Worm (Caenorhabditis elegans) whole organism, L4 larva: ENCODE measurements around the gene fbxb-54.

Experiments used
- F26F4.8 ChIP-seq: fragments of 200-800 bp; sonication (Bioruptor generic); conservative IDR thresholded peaks from 2 replicates; pipeline ENCODE4 v1.3.6; 2022; ENCODE audit warnings: missing genetic modification characterization, missing compliant biosample characterization
- Y48G9A.11 ChIP-seq: fragments of 200-800 bp; sonication (Bioruptor generic); IDR thresholded peaks from 2 replicates; pipeline ENCODE4 v1.3.6; 2022; ENCODE audit warnings: missing genetic modification reagents, missing genetic modification characterization, missing compliant biosample characterization
- aha-1 ChIP-seq: fragments of 150-350 bp; peaks from one replicate; lab custom pipeline; 2014; ENCODE audit warnings: missing biosample characterization, missing genetic modification characterization
- arid-1 ChIP-seq: fragments of 200-800 bp; sonication (Bioruptor generic); conservative IDR thresholded peaks from 2 replicates; pipeline ENCODE4 v1.3.6; 2022; ENCODE audit warnings: missing genetic modification reagents, missing genetic modification characterization, missing compliant biosample characterization
- attf-4 ChIP-seq: sonication (generic microtip); optimal IDR thresholded peaks from 3 replicates; lab custom pipeline; 2017; ENCODE audit warnings: missing biosample characterization, missing genetic modification characterization
- ceh-32 ChIP-seq: sonication (generic microtip); optimal IDR thresholded peaks from 2 replicates; lab custom pipeline; 2016; ENCODE audit warnings: mild to moderate bottlenecking, missing genetic modification characterization, missing compliant biosample characterization; ENCODE audit not compliant: poor library complexity
- cey-2 ChIP-seq: sonication (generic microtip); optimal IDR thresholded peaks from 3 replicates; lab custom pipeline; 2017; ENCODE audit warnings: missing genetic modification characterization, mild to moderate bottlenecking, missing compliant biosample characterization, antibody characterized with exemption, borderline replicate concordance; ENCODE audit not compliant: insufficient read depth
- daf-12 ChIP-seq: fragments of 150-350 bp; optimal IDR thresholded peaks from 2 replicates; lab custom pipeline; 2014; ENCODE audit warnings: missing biosample characterization, missing genetic modification reagents, missing genetic modification characterization
- daf-19 ChIP-seq: fragments of 200-800 bp; sonication (Bioruptor generic); conservative IDR thresholded peaks from 2 replicates; pipeline ENCODE4 v1.3.6; 2022; ENCODE audit warnings: missing genetic modification characterization, missing compliant biosample characterization
- dmd-6 ChIP-seq: fragments of 200-800 bp; sonication (Bioruptor generic); IDR thresholded peaks from 2 replicates; pipeline ENCODE4 v1.3.6; 2022; ENCODE audit warnings: missing genetic modification reagents, missing genetic modification characterization, missing compliant biosample characterization
- dmd-8 ChIP-seq: fragments of 200-800 bp; sonication (Bioruptor generic); IDR thresholded peaks from 2 replicates; pipeline ENCODE4 v1.3.6; 2022; ENCODE audit warnings: missing genetic modification characterization, missing compliant biosample characterization
- dpl-1 ChIP-seq: fragments of 150-350 bp; optimal IDR thresholded peaks from 2 replicates; lab custom pipeline; 2014; ENCODE audit warnings: missing biosample characterization, missing genetic modification reagents, missing genetic modification characterization
- duxl-1 ChIP-seq: sonication (generic microtip); optimal IDR thresholded peaks from 2 replicates; lab custom pipeline; 2016; ENCODE audit warnings: mild to moderate bottlenecking, missing genetic modification characterization, moderate library complexity, missing compliant biosample characterization; ENCODE audit not compliant: poor library complexity
- dve-1 ChIP-seq: sonication (generic microtip); optimal IDR thresholded peaks from 2 replicates; lab custom pipeline; 2017; ENCODE audit warnings: antibody characterized with exemption, mild to moderate bottlenecking, missing genetic modification characterization, missing compliant biosample characterization; ENCODE audit not compliant: insufficient read depth
- egl-27 ChIP-seq: sonication (generic microtip); optimal IDR thresholded peaks from 3 replicates; lab custom pipeline; 2017; ENCODE audit warnings: missing biosample characterization, missing genetic modification reagents, missing genetic modification characterization
- egl-43 ChIP-seq: fragments of 200-800 bp; sonication (Bioruptor generic); IDR thresholded peaks from 2 replicates; pipeline ENCODE4 v1.3.6; 2022; ENCODE audit warnings: missing genetic modification reagents, missing genetic modification characterization, missing compliant biosample characterization
- fos-1 ChIP-seq: fragments of 150-350 bp; optimal IDR thresholded peaks from 2 replicates; lab custom pipeline; 2014; ENCODE audit warnings: missing biosample characterization, missing genetic modification characterization
- hlh-11 ChIP-seq: fragments of 200-800 bp; sonication (Bioruptor generic); optimal IDR thresholded peaks from 2 replicates; lab custom pipeline; 2018; ENCODE audit warnings: mild to moderate bottlenecking, missing genetic modification characterization, missing compliant biosample characterization
- lin-1 ChIP-seq: fragments of 200-800 bp; sonication (Bioruptor generic); IDR thresholded peaks from 2 replicates; pipeline ENCODE4 v1.3.6; 2022; ENCODE audit warnings: missing genetic modification reagents, missing genetic modification characterization, missing compliant biosample characterization
- lin-13 ChIP-seq: fragments of 150-350 bp; optimal IDR thresholded peaks from 2 replicates; lab custom pipeline; 2014; ENCODE audit warnings: missing biosample characterization, missing genetic modification reagents, missing genetic modification characterization
- lin-15B ChIP-seq: fragments of 150-350 bp; sonication (generic microtip); optimal IDR thresholded peaks from 3 replicates; lab custom pipeline; 2014; ENCODE audit warnings: missing biosample characterization, missing genetic modification characterization
- lin-29 ChIP-seq: fragments of 200-800 bp; sonication (Bioruptor generic); IDR thresholded peaks from 2 replicates; pipeline ENCODE4 v1.3.6; 2022; ENCODE audit warnings: missing genetic modification reagents, missing genetic modification characterization, missing compliant biosample characterization
- madf-9 ChIP-seq: fragments of 200-800 bp; sonication (Bioruptor generic); conservative IDR thresholded peaks from 2 replicates; pipeline ENCODE4 v1.3.6; 2022; ENCODE audit warnings: missing genetic modification reagents, missing genetic modification characterization, missing compliant biosample characterization
- nhr-10 ChIP-seq: fragments of 150-350 bp; optimal IDR thresholded peaks from 2 replicates; lab custom pipeline; 2014; ENCODE audit warnings: missing biosample characterization, missing genetic modification characterization
- nhr-28 ChIP-seq: fragments of 150-350 bp; optimal IDR thresholded peaks from 2 replicates; lab custom pipeline; 2014; ENCODE audit warnings: missing biosample characterization, missing genetic modification characterization
- nhr-41 ChIP-seq: fragments of 200-800 bp; sonication (Bioruptor generic); IDR thresholded peaks from 2 replicates; pipeline ENCODE4 v1.3.6; 2022; ENCODE audit warnings: missing genetic modification reagents, missing genetic modification characterization, missing compliant biosample characterization
- nhr-48 ChIP-seq: sonication (generic microtip); optimal IDR thresholded peaks from 2 replicates; lab custom pipeline; 2016; ENCODE audit warnings: mild to moderate bottlenecking, missing genetic modification characterization, missing compliant biosample characterization
- pqm-1 ChIP-seq: sonication (generic microtip); optimal IDR thresholded peaks from 2 replicates; lab custom pipeline; 2017; ENCODE audit warnings: missing biosample characterization, missing genetic modification characterization
- set-16 ChIP-seq: fragments of 200-800 bp; sonication (Bioruptor generic); IDR thresholded peaks from 2 replicates; pipeline ENCODE4 v1.3.6; 2022; ENCODE audit warnings: missing genetic modification reagents, missing genetic modification characterization, missing compliant biosample characterization
- snpc-1.2 ChIP-seq: fragments of 200-800 bp; sonication (Bioruptor generic); IDR thresholded peaks from 2 replicates; pipeline ENCODE4 v1.3.6; 2022; ENCODE audit warnings: missing genetic modification reagents, missing genetic modification characterization, missing compliant biosample characterization
- unc-39 ChIP-seq: sonication (generic microtip); optimal IDR thresholded peaks from 2 replicates; lab custom pipeline; 2017; ENCODE audit warnings: missing biosample characterization, missing genetic modification characterization
- zag-1 ChIP-seq: fragments of 150-350 bp; optimal IDR thresholded peaks from 2 replicates; lab custom pipeline; 2014; ENCODE audit warnings: missing biosample characterization, missing genetic modification characterization
- zip-11 ChIP-seq: fragments of 200-800 bp; sonication (Bioruptor generic); IDR thresholded peaks from 2 replicates; pipeline ENCODE4 v1.3.6; 2022; ENCODE audit warnings: missing genetic modification characterization, missing compliant biosample characterization

The fbxb-54 gene

ce11 chrII:1586305-1586704 lies 30.2 kb upstream of the fbxb-54 start, which contains the start of gene T07H3.8:
T07H3.8 (plus strand) TSS chrII:1586605.
- TF ChIP-seq dpl-1 (GFP tag; lab: Kevin White, UChicago) (no peak), F26F4.8 (GFP tag; lab: Robert Waterston, UW) (no peak), zag-1 (tag; lab: Kevin White, UChicago) (no peak), cey-2 (tag; lab: Kevin White, UChicago) (no peak), attf-4 (tag; lab: Kevin White, UChicago) (no peak), nhr-41 (GFP tag; lab: Robert Waterston, UW) (no peak), ceh-32 (tag; lab: Kevin White, UChicago) (no peak), dmd-6 (GFP tag; lab: Robert Waterston, UW) (no peak), lin-15B (tag; lab: Kevin White, UChicago) (no peak), lin-13 (no peak), egl-43 (GFP tag; lab: Robert Waterston, UW) (no peak), dve-1 (no peak), zip-11 (GFP tag; lab: Robert Waterston, UW) (no peak), daf-12 (tag; lab: Kevin White, UChicago) (no peak), fos-1 (tag; lab: Kevin White, UChicago) (no peak), snpc-1.2 (no peak), set-16 (GFP tag; lab: Robert Waterston, UW) (no peak), egl-27 (tag; lab: Kevin White, UChicago) (no peak)

- TF ChIP-seq nhr-48 (tag; lab: Kevin White, UChicago) (no peak), dmd-8 (no peak), nhr-10 (tag; lab: Kevin White, UChicago) (no peak), Y48G9A.11 (GFP tag; lab: Robert Waterston, UW) (no peak), aha-1 (tag; lab: Kevin White, UChicago) (no peak)
These were observed 28.0 kb upstream of the fbxb-54 start, which contains the start of gene clec-21 for ce11 chrII:1584140-1584539. clec-21 (minus strand) TSS chrII:1584240.

ce11 chrII:1579886-1580285 lies 23.8 kb upstream of the fbxb-54 start, which contains the start of gene math-38:
math-38 (minus strand) TSS chrII:1579986.
- TF ChIP-seq hlh-11 (tag; lab: Kevin White, UChicago) (peak; percentile 16), pqm-1 (tag; lab: Kevin White, UChicago) (no peak), arid-1 (GFP tag; lab: Robert Waterston, UW) (no peak), nhr-28 (tag; lab: Kevin White, UChicago) (peak; percentile 28), lin-1 (no peak)

- no peak for TF ChIP-seq lin-29 (GFP tag; lab: Robert Waterston, UW)
- no peak for TF ChIP-seq daf-19 (GFP tag; lab: Robert Waterston, UW)
- TF ChIP-seq hlh-11 (tag; lab: Kevin White, UChicago): peak; percentile 30
- no peak for TF ChIP-seq madf-9 (GFP tag; lab: Robert Waterston, UW)
- peak; percentile 92 for TF ChIP-seq pqm-1 (tag; lab: Kevin White, UChicago)
- TF ChIP-seq dmd-6 (GFP tag; lab: Robert Waterston, UW): peak; percentile 79
- no peak for TF ChIP-seq unc-39 (tag; lab: Kevin White, UChicago)
- TF ChIP-seq nhr-28 (tag; lab: Kevin White, UChicago): peak; percentile 70
These were observed 20.7 kb upstream of the fbxb-54 start for ce11 chrII:1576772-1577171.

- TF ChIP-seq duxl-1 (tag; lab: Kevin White, UChicago) (no peak), dmd-8 (no peak)
These were observed 19.9 kb upstream of the fbxb-54 start, which contains the start of gene K05F6.10 for ce11 chrII:1576030-1576429. K05F6.10 (minus strand) TSS chrII:1576130.
